Worm (Caenorhabditis elegans) whole organism, L1 larva: ENCODE results near the gene B0457.6.

ENCODE experiments used
- F16B12.6 ChIP-seq: fragments of 150-350 bp; optimal IDR thresholded peaks from 2 replicates; lab custom pipeline; 2014; ENCODE audit warnings: missing biosample characterization, missing genetic modification characterization
- aha-1 ChIP-seq: fragments of 150-350 bp; optimal IDR thresholded peaks from 2 replicates; lab custom pipeline; 2014; ENCODE audit warnings: missing biosample characterization, missing genetic modification characterization
- aly-2 ChIP-seq: fragments of 150-350 bp; optimal IDR thresholded peaks from 2 replicates; lab custom pipeline; 2014; ENCODE audit warnings: missing biosample characterization, missing genetic modification characterization
- blmp-1 ChIP-seq: fragments of 150-350 bp; optimal IDR thresholded peaks from 2 replicates; lab custom pipeline; 2014; ENCODE audit warnings: missing biosample characterization, missing genetic modification characterization
- ceh-82 ChIP-seq, 3 experiments: fragments of 150-350 bp in 1 of 3; sonication (generic microtip) in 2 of 3; optimal IDR thresholded peaks; 2 replicates each; lab custom pipeline; 2014 to 2017; ENCODE audit warnings: missing biosample characterization in 3 of 3, missing genetic modification characterization in 3 of 3
- ceh-88 ChIP-seq: fragments of 200-800 bp; sonication (Bioruptor generic); IDR thresholded peaks from 2 replicates; pipeline ENCODE4 v1.3.6; 2022; ENCODE audit warnings: missing genetic modification characterization, missing compliant biosample characterization
- ceh-90 ChIP-seq: sonication (generic microtip); optimal IDR thresholded peaks from 2 replicates; lab custom pipeline; 2016; ENCODE audit warnings: missing genetic modification characterization, missing compliant biosample characterization
- ces-1 ChIP-seq: fragments of 150-350 bp; optimal IDR thresholded peaks from 2 replicates; lab custom pipeline; 2014; ENCODE audit warnings: missing biosample characterization, missing genetic modification reagents, missing genetic modification characterization
- dpl-1 ChIP-seq, 3 experiments: fragments of 150-350 bp in 2 of 3; sonication (generic microtip) in 1 of 3; optimal IDR thresholded peaks; 2 replicates each; lab custom pipeline; 2014 to 2017; ENCODE audit warnings: missing biosample characterization in 3 of 3, missing genetic modification characterization in 3 of 3, missing genetic modification reagents in 3 of 3
- dsc-1 ChIP-seq: sonication (generic microtip); optimal IDR thresholded peaks from 2 replicates; lab custom pipeline; 2016; ENCODE audit warnings: mild to moderate bottlenecking, missing genetic modification characterization, missing compliant biosample characterization
- efl-1 ChIP-seq, 4 experiments: fragments of 150-350 bp; optimal IDR thresholded peaks in 3 of 4; peaks in 1 of 4; 1 replicate in 1 of 4; 2 replicates in 3 of 4; lab custom pipeline; 2014; ENCODE audit warnings: missing biosample characterization in 2 of 4, missing genetic modification characterization in 2 of 4, missing genetic modification reagents in 2 of 4
- egl-13 ChIP-seq: sonication (generic microtip); optimal IDR thresholded peaks from 2 replicates; lab custom pipeline; 2016; ENCODE audit warnings: missing genotype, missing genetic modification reagents, missing genetic modification characterization, missing compliant biosample characterization
- egl-27 ChIP-seq, 2 experiments: fragments of 150-350 bp in 1 of 2; sonication (generic microtip); optimal IDR thresholded peaks; 3 replicates each; lab custom pipeline; 2017 to 2018; ENCODE audit warnings: missing biosample characterization in 2 of 2, missing genetic modification characterization in 2 of 2, missing genetic modification reagents in 2 of 2
- elt-3 ChIP-seq, 6 experiments: fragments of 150-350 bp in 1 of 6; sonication (generic microtip); optimal IDR thresholded peaks; 2 replicates each; lab custom pipeline; 2017 to 2018; ENCODE audit warnings: missing biosample characterization in 6 of 6, missing genetic modification characterization in 6 of 6, inconsistent platforms in 1 of 6
- ets-5 ChIP-seq: fragments of 200-800 bp; sonication (Bioruptor generic); IDR thresholded peaks from 2 replicates; pipeline ENCODE4 v1.3.6; 2022; ENCODE audit warnings: missing genetic modification characterization, missing compliant biosample characterization
- fkh-10 ChIP-seq: sonication (generic microtip); optimal IDR thresholded peaks from 2 replicates; lab custom pipeline; 2017; ENCODE audit warnings: missing biosample characterization, missing genetic modification reagents, missing genetic modification characterization
- fkh-4 ChIP-seq: sonication (generic microtip); optimal IDR thresholded peaks from 2 replicates; lab custom pipeline; 2016; ENCODE audit warnings: missing compliant biosample characterization, missing genetic modification characterization, borderline replicate concordance
- fos-1 ChIP-seq: fragments of 150-350 bp; optimal IDR thresholded peaks from 2 replicates; lab custom pipeline; 2014; ENCODE audit warnings: missing biosample characterization, missing genetic modification characterization
- jun-1 ChIP-seq: fragments of 150-350 bp; optimal IDR thresholded peaks from 2 replicates; lab custom pipeline; 2014; ENCODE audit warnings: missing biosample characterization, missing genetic modification reagents, missing genetic modification characterization
- lin-13 ChIP-seq: fragments of 150-350 bp; optimal IDR thresholded peaks from 2 replicates; lab custom pipeline; 2014; ENCODE audit warnings: missing biosample characterization, missing genetic modification reagents, missing genetic modification characterization
- lin-14 ChIP-seq: fragments of 200-800 bp; sonication (Bioruptor generic); optimal IDR thresholded peaks from 2 replicates; lab custom pipeline; 2018; ENCODE audit warnings: mild to moderate bottlenecking, missing genetic modification characterization, moderate library complexity, missing compliant biosample characterization
- lsy-2 ChIP-seq, 2 experiments: fragments of 150-350 bp; optimal IDR thresholded peaks; 2 replicates each; lab custom pipeline; 2014; ENCODE audit warnings: missing biosample characterization in 2 of 2, missing genetic modification characterization in 2 of 2
- mab-9 ChIP-seq: fragments of 200-800 bp; sonication (Bioruptor generic); IDR thresholded peaks from 2 replicates; pipeline ENCODE4 v1.3.6; 2022; ENCODE audit warnings: missing genetic modification reagents, missing genetic modification characterization, missing compliant biosample characterization
- mdl-1 ChIP-seq, 2 experiments: fragments of 150-350 bp; optimal IDR thresholded peaks; 2 replicates each; lab custom pipeline; 2014 to 2017; ENCODE audit warnings: missing biosample characterization in 2 of 2, missing genetic modification characterization in 2 of 2, inconsistent platforms in 1 of 2
- mef-2 ChIP-seq: fragments of 150-350 bp; optimal IDR thresholded peaks from 2 replicates; lab custom pipeline; 2014; ENCODE audit warnings: missing biosample characterization, missing genetic modification characterization
- mep-1 ChIP-seq: fragments of 150-350 bp; optimal IDR thresholded peaks from 2 replicates; lab custom pipeline; 2014; ENCODE audit warnings: missing biosample characterization, missing genetic modification characterization
- nhr-12 ChIP-seq: sonication (generic microtip); optimal IDR thresholded peaks from 2 replicates; lab custom pipeline; 2017; ENCODE audit warnings: missing biosample characterization, missing genetic modification characterization
- nhr-19 ChIP-seq: fragments of 200-800 bp; sonication (Bioruptor generic); conservative IDR thresholded peaks from 2 replicates; pipeline ENCODE4 v1.3.6; 2022; ENCODE audit warnings: missing genetic modification characterization, missing compliant biosample characterization
- nhr-20 ChIP-seq: sonication (generic microtip); optimal IDR thresholded peaks from 2 replicates; lab custom pipeline; 2016; ENCODE audit warnings: mild to moderate bottlenecking, missing genetic modification characterization, missing compliant biosample characterization
- nhr-237 ChIP-seq: fragments of 150-350 bp; optimal IDR thresholded peaks from 2 replicates; lab custom pipeline; 2014; ENCODE audit warnings: missing biosample characterization, missing genetic modification characterization
- nhr-28 ChIP-seq: fragments of 150-350 bp; optimal IDR thresholded peaks from 2 replicates; lab custom pipeline; 2014; ENCODE audit warnings: missing biosample characterization, missing genetic modification characterization
- nhr-47 ChIP-seq: sonication (generic microtip); optimal IDR thresholded peaks from 2 replicates; lab custom pipeline; 2016; ENCODE audit warnings: mild to moderate bottlenecking, missing genetic modification characterization, moderate library complexity, missing compliant biosample characterization
- nhr-71 ChIP-seq: sonication (generic microtip); optimal IDR thresholded peaks from 2 replicates; lab custom pipeline; 2016; ENCODE audit warnings: mild to moderate bottlenecking, missing genetic modification characterization, moderate library complexity, missing compliant biosample characterization
- nhr-90 ChIP-seq: sonication (generic microtip); optimal IDR thresholded peaks from 2 replicates; lab custom pipeline; 2016; ENCODE audit warnings: mild to moderate bottlenecking, missing genetic modification characterization, missing compliant biosample characterization; ENCODE audit not compliant: poor library complexity
- pqm-1 ChIP-seq: sonication (generic microtip); optimal IDR thresholded peaks from 3 replicates; lab custom pipeline; 2017; ENCODE audit warnings: missing biosample characterization, missing genetic modification characterization
- skn-1 ChIP-seq: fragments of 150-350 bp; optimal IDR thresholded peaks from 2 replicates; lab custom pipeline; 2014; ENCODE audit warnings: missing biosample characterization, missing genetic modification characterization
- snu-23 ChIP-seq: sonication (generic microtip); optimal IDR thresholded peaks from 2 replicates; lab custom pipeline; 2016; ENCODE audit warnings: missing genetic modification characterization, missing compliant biosample characterization
- swsn-7 ChIP-seq: sonication (generic microtip); optimal IDR thresholded peaks from 2 replicates; lab custom pipeline; 2016; ENCODE audit warnings: missing genetic modification characterization, missing compliant biosample characterization
- tbx-2 ChIP-seq: sonication (generic microtip); optimal IDR thresholded peaks from 2 replicates; lab custom pipeline; 2016; ENCODE audit warnings: missing genetic modification characterization, missing compliant biosample characterization
- unc-86 ChIP-seq: sonication (generic microtip); optimal IDR thresholded peaks from 2 replicates; lab custom pipeline; 2016; ENCODE audit warnings: missing genetic modification characterization, missing compliant biosample characterization
- unc-98 ChIP-seq: fragments of 200-800 bp; sonication (Bioruptor generic); IDR thresholded peaks from 2 replicates; pipeline ENCODE4 v1.3.6; 2022; ENCODE audit warnings: missing genetic modification characterization, missing compliant biosample characterization
- xbp-1 ChIP-seq: sonication (generic microtip); optimal IDR thresholded peaks from 2 replicates; lab custom pipeline; 2016; ENCODE audit warnings: missing genetic modification characterization, missing compliant biosample characterization
- zip-4 ChIP-seq: fragments of 200-800 bp; sonication (Bioruptor generic); optimal IDR thresholded peaks from 2 replicates; lab custom pipeline; 2018; ENCODE audit warnings: mild to moderate bottlenecking, missing genetic modification characterization, moderate library complexity, missing compliant biosample characterization
- ztf-11 ChIP-seq, 2 experiments: sonication (generic microtip); optimal IDR thresholded peaks; 2 replicates each; lab custom pipeline; 2016 to 2017; ENCODE audit warnings: missing genetic modification characterization in 2 of 2, missing biosample characterization in 1 of 2, missing compliant biosample characterization in 1 of 2

Gene B0457.6

ce11 chrII:8948640-8949039 lies 26.4 kb downstream of the B0457.6 start:
- peak; percentile 54 for TF ChIP-seq dsc-1
- no peak for TF ChIP-seq zip-4
- TF ChIP-seq skn-1 (tag; lab: Kevin White, UChicago) = no peak
- peak; percentile 30 for TF ChIP-seq lin-14
- TF ChIP-seq egl-27 (tag; optimal IDR thresholded peaks at IDR 0.05; lab: Kevin White, UChicago) = no peak
- no peak for TF ChIP-seq nhr-12 (tag; lab: Kevin White, UChicago)
- peak; percentile 34 for TF ChIP-seq fkh-10 (GFP tag; lab: Kevin White, UChicago)
- no peak for TF ChIP-seq pqm-1 (tag; lab: Kevin White, UChicago)
- TF ChIP-seq mab-9 (GFP tag; lab: Robert Waterston, UW) = no peak

- TF ChIP-seq egl-27 (tag; optimal IDR thresholded peaks at IDR 0.05; lab: Kevin White, UChicago) (no peak), lin-14 (peak; percentile 29), unc-86 (peak; percentile 65)
These were observed 29.0 kb downstream of the B0457.6 start for ce11 chrII:8951270-8951669.

ce11 chrII:8953703-8954102 lies 31.5 kb downstream of the B0457.6 start:
- TF ChIP-seq aly-2 (tag; lab: Kevin White, UChicago) (no peak), blmp-1 (tag; lab: Kevin White, UChicago) (peak; percentile 85)

ce11 chrII:8956896-8957295 lies 34.7 kb downstream of the B0457.6 start:
- TF ChIP-seq ces-1 (GFP tag; lab: Kevin White, UChicago) = peak; percentile 6
- TF ChIP-seq egl-13 (tag; lab: Kevin White, UChicago) = no peak
- peak; percentile 3 for TF ChIP-seq nhr-47 (tag; lab: Kevin White, UChicago)
- TF ChIP-seq lin-14 = peak; percentile 61

ce11 chrII:8959081-8959480 lies 36.9 kb downstream of the B0457.6 start:
- TF ChIP-seq aha-1 = no peak
- TF ChIP-seq unc-98 = 0 out of 2 replicates have a peak, but pooled peaks have one; percentile 3
- no peak for TF ChIP-seq F16B12.6 (tag; lab: Kevin White, UChicago)
- TF ChIP-seq mef-2 (tag; lab: Kevin White, UChicago) = no peak
- no peak for TF ChIP-seq jun-1 (tag; lab: Kevin White, UChicago)
- TF ChIP-seq nhr-71 (tag; lab: Kevin White, UChicago) = peak; percentile 89
- TF ChIP-seq lsy-2 (tag; optimal IDR thresholded peaks at IDR 0.05; lab: Kevin White, UChicago) = peak; percentile 33 to 71
- TF ChIP-seq nhr-28 (tag; lab: Kevin White, UChicago) = no peak
- no peak for TF ChIP-seq aly-2 (tag; lab: Kevin White, UChicago)
- TF ChIP-seq blmp-1 (tag; lab: Kevin White, UChicago) = peak; percentile 81
- TF ChIP-seq lin-13 = peak; percentile 15
- no peak for TF ChIP-seq ceh-82 (tag; optimal IDR thresholded peaks at IDR 0.05; lab: Kevin White, UChicago)
- TF ChIP-seq ceh-90 (tag; lab: Kevin White, UChicago) = no peak
- TF ChIP-seq dpl-1 (GFP tag; optimal IDR thresholded peaks at IDR 0.05; lab: Kevin White, UChicago) = peak in 1 of 3 experiments; percentile 14
- TF ChIP-seq nhr-19 (GFP tag; lab: Robert Waterston, UW) = peak; percentile 66
- peak; percentile 35 for TF ChIP-seq tbx-2 (tag; lab: Kevin White, UChicago)
- no peak for TF ChIP-seq xbp-1 (tag; lab: Kevin White, UChicago)
- TF ChIP-seq snu-23 (GFP tag; lab: Kevin White, UChicago) = peak; percentile 55
- TF ChIP-seq ceh-88 (GFP tag; lab: Robert Waterston, UW) = no peak
- TF ChIP-seq ztf-11 (tag; optimal IDR thresholded peaks at IDR 0.05; lab: Kevin White, UChicago) = no peak
- peak; percentile 22 for TF ChIP-seq nhr-47 (tag; lab: Kevin White, UChicago)
- peak in 1 of 2 experiments; percentile 63 for TF ChIP-seq mdl-1 (tag; optimal IDR thresholded peaks at IDR 0.05; lab: Kevin White, UChicago)
- peak; percentile 77 for TF ChIP-seq lin-14
- no peak for TF ChIP-seq ces-1 (GFP tag; lab: Kevin White, UChicago)
- no peak for TF ChIP-seq swsn-7 (tag; lab: Kevin White, UChicago)
- no peak for TF ChIP-seq nhr-90
- TF ChIP-seq fkh-10 (GFP tag; lab: Kevin White, UChicago) = no peak
- TF ChIP-seq fos-1 (tag; lab: Kevin White, UChicago) = no peak
- TF ChIP-seq ets-5 (GFP tag; lab: Robert Waterston, UW) = no peak
- TF ChIP-seq fkh-4 (tag; lab: Kevin White, UChicago) = no peak
- no peak for TF ChIP-seq elt-3 (tag; optimal IDR thresholded peaks at IDR 0.05; lab: Kevin White, UChicago)
- TF ChIP-seq mep-1 = no peak
- no peak for TF ChIP-seq nhr-237
- peak; percentile 53 for TF ChIP-seq nhr-20 (tag; lab: Kevin White, UChicago)
- peak in 1 of 2 experiments; percentile 32 for TF ChIP-seq efl-1 (optimal IDR thresholded peaks at IDR 0.05; lab: Kevin White, UChicago)
- TF ChIP-seq efl-1 (GFP tag; optimal IDR thresholded peaks at IDR 0.05 in 1 of 2; lab: Kevin White, UChicago) = no peak
